Worm (Caenorhabditis elegans) whole organism, L2 larva: Measurements from ENCODE around the gene F23H11.5.

ENCODE experiments used
- blmp-1 ChIP-seq: sonication (generic microtip); optimal IDR thresholded peaks from 2 replicates; lab custom pipeline; 2017; ENCODE audit warnings: missing genetic modification characterization, mild to moderate bottlenecking, missing compliant biosample characterization, antibody characterized with exemption, moderate library complexity; ENCODE audit not compliant: insufficient read depth
- lin-11 ChIP-seq: fragments of 150-350 bp; sonication (generic microtip); optimal IDR thresholded peaks from 2 replicates; lab custom pipeline; 2014; ENCODE audit warnings: missing biosample characterization, missing genetic modification characterization, inconsistent platforms, mixed read lengths
- lin-39 ChIP-seq: fragments of 150-350 bp; optimal IDR thresholded peaks from 2 replicates; lab custom pipeline; 2014; ENCODE audit warnings: missing biosample characterization, missing genetic modification reagents, missing genetic modification characterization
- nhr-10 ChIP-seq: sonication (generic microtip); optimal IDR thresholded peaks from 2 replicates; lab custom pipeline; 2017; ENCODE audit warnings: missing biosample characterization, missing genetic modification characterization
- nhr-12 ChIP-seq: fragments of 150-350 bp; optimal IDR thresholded peaks from 2 replicates; lab custom pipeline; 2014; ENCODE audit warnings: missing biosample characterization, missing genetic modification characterization
- nhr-129 ChIP-seq: fragments of 150-350 bp; optimal IDR thresholded peaks from 2 replicates; lab custom pipeline; 2014; ENCODE audit warnings: missing biosample characterization, missing genetic modification characterization
- snpc-4 ChIP-seq: fragments of 150-350 bp; optimal IDR thresholded peaks from 2 replicates; lab custom pipeline; 2014; ENCODE audit warnings: missing biosample characterization, missing genetic modification characterization

DNA sequence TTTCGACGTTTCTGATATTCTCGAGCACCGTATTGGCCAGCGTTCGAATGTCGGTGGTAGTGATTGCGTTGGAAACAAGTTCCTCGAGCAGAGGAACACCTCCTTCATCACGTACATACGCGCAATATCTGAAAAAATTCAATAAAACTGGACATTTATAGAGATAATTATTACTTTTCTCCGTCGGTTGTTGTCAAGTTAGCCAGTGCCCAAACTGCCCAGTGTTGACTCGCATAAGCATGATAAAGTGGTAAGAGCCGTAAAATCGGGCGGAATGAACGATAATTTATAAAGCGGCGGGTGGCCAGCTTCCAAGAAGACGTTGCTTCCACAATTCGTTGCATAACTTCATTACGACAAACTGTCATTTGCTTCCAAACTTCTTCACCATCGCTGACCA is 26.8 kb downstream of the F23H11.5 start:
- TF ChIP-seq blmp-1 (tag; lab: Kevin White, UChicago), result no peak
- no peak for TF ChIP-seq nhr-12 (tag; lab: Kevin White, UChicago)
- TF ChIP-seq snpc-4 (tag; lab: Kevin White, UChicago), result no peak
- TF ChIP-seq lin-39, result no peak
- TF ChIP-seq nhr-10 (tag; lab: Kevin White, UChicago), result no peak
- no peak for TF ChIP-seq nhr-129
- no peak for TF ChIP-seq lin-11 (tag; lab: Kevin White, UChicago)
